Worm (Caenorhabditis elegans) whole organism, mixed stage, embryonic: ENCODE results near the gene srg-46.

Experiments
- bed-3 ChIP-seq: fragments of 200-800 bp; sonication (Bioruptor generic); optimal IDR thresholded peaks from 3 replicates; lab custom pipeline; 2018; ENCODE audit warnings: mild to moderate bottlenecking, missing genetic modification characterization, moderate library complexity, missing compliant biosample characterization
- ceh-39 ChIP-seq: fragments of 150-350 bp; optimal IDR thresholded peaks from 2 replicates; lab custom pipeline; 2014; ENCODE audit warnings: missing biosample characterization, missing genetic modification characterization
- elt-3 ChIP-seq: fragments of 150-350 bp; optimal IDR thresholded peaks from 2 replicates; lab custom pipeline; 2014; ENCODE audit warnings: missing biosample characterization, missing genetic modification characterization
- flh-1 ChIP-seq: fragments of 200-800 bp; sonication (Bioruptor generic); optimal IDR thresholded peaks from 2 replicates; lab custom pipeline; 2018; ENCODE audit warnings: mild to moderate bottlenecking, missing genetic modification characterization, moderate library complexity, missing compliant biosample characterization
- nhr-28 ChIP-seq: fragments of 150-350 bp; optimal IDR thresholded peaks from 2 replicates; lab custom pipeline; 2014; ENCODE audit warnings: missing biosample characterization, missing genetic modification characterization
- pha-4 ChIP-seq: fragments of 150-350 bp; optimal IDR thresholded peaks from 2 replicates; lab custom pipeline; 2018; ENCODE audit warnings: missing biosample characterization, missing genetic modification reagents, missing genetic modification characterization
- snpc-4 ChIP-seq: fragments of 150-350 bp; optimal IDR thresholded peaks from 2 replicates; lab custom pipeline; 2014; ENCODE audit warnings: missing biosample characterization, missing genetic modification characterization
- unc-62 ChIP-seq: fragments of 150-350 bp; optimal IDR thresholded peaks from 2 replicates; lab custom pipeline; 2014; ENCODE audit warnings: missing biosample characterization, missing genetic modification reagents, missing genetic modification characterization
- ztf-11 ChIP-seq: fragments of 150-350 bp; optimal IDR thresholded peaks from 2 replicates; lab custom pipeline; 2014; ENCODE audit warnings: missing biosample characterization, missing genetic modification characterization

DNA sequence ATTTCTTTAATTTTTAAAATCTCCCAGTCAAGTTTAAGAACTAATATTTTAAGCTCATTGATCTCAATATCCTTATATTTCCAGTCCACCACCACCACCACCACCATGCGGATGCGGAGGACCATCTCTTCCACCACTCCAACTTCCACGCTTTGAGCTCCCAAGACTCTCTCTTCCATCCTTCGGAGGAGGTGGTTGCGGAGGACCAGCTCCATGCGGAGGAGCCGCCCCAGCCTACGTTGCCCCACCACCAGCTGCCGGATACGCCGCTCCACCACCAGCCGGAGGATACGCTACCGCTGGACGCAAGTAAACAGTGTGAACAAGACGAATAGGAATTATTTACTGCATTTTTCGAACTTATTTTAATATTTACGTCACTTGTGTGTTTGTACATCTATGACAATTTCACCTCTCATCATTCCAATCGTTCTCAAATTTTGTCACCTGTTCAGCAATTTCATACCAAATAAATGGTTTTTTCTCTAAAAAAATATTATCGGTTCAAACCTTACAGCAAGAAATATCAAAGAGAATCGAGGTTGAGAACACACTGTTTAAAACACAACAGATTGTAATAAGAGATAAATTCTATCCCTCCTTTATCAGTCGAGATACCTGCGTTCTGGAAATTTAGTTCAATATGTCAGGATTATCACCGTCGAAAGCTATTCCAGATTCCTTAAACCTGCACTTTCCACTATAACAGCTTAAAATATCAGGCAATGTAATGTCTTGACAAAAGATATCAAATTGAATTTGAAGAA, 47.9 kb downstream of the srg-46 start:
- no peak for TF ChIP-seq unc-62 (GFP tag; lab: Kevin White, UChicago)
- no peak for TF ChIP-seq pha-4
- TF ChIP-seq elt-3 (tag; lab: Kevin White, UChicago) = no peak
- no peak for TF ChIP-seq bed-3 (GFP tag; lab: Kevin White, UChicago)
- TF ChIP-seq ztf-11 (tag; lab: Kevin White, UChicago) = no peak
- TF ChIP-seq ceh-39 (tag; lab: Kevin White, UChicago) = no peak
- TF ChIP-seq snpc-4 (tag; lab: Kevin White, UChicago) = no peak
- TF ChIP-seq nhr-28 = no peak
- TF ChIP-seq flh-1 (GFP tag; lab: Kevin White, UChicago) = no peak
